Fruit fly (Drosophila melanogaster) whole organism, embryonic: ENCODE results near the gene P5CDh2.
A peak's percentile ranks its signal among the peaks of the same experiment; 100 is the strongest.

Source experiments
- Adf1 ChIP-seq: fragments of 200-800 bp; sonication (Bioruptor generic); IDR thresholded peaks from 2 replicates; pipeline ENCODE4 v1.3.6; 2022; ENCODE audit warnings: missing biosample characterization, missing genetic modification characterization
- B-H1 ChIP-seq: fragments of 200-800 bp; sonication (Bioruptor generic); IDR thresholded peaks from 3 replicates; pipeline ENCODE4 v1.3.6; 2022; ENCODE audit warnings: missing biosample characterization, missing genetic modification characterization
- CG10654 ChIP-seq: fragments of 200-800 bp; sonication (Bioruptor generic); optimal IDR thresholded peaks from 2 replicates; lab custom pipeline; 2016; ENCODE audit warnings: missing biosample characterization, missing genetic modification characterization
- CG10979 ChIP-seq: fragments of 200-800 bp; sonication (Bioruptor generic); optimal IDR thresholded peaks from 2 replicates; lab custom pipeline; 2018; ENCODE audit warnings: missing biosample characterization, mild to moderate bottlenecking, missing genetic modification characterization, moderate library complexity
- CG11456 ChIP-seq: fragments of 200-800 bp; sonication (Bioruptor generic); IDR thresholded peaks from 3 replicates; pipeline ENCODE4 v1.3.6; 2022; ENCODE audit warnings: missing biosample characterization, missing genetic modification characterization
- CG11695 ChIP-seq: fragments of 200-800 bp; sonication (Bioruptor generic); IDR thresholded peaks from 3 replicates; pipeline ENCODE4 v1.3.6; 2022; ENCODE audit warnings: missing biosample characterization, missing genetic modification characterization
- CG14050 ChIP-seq: fragments of 200-800 bp; sonication (Bioruptor generic); IDR thresholded peaks from 3 replicates; pipeline ENCODE4 v1.3.6; 2022; ENCODE audit warnings: missing biosample characterization, missing genetic modification characterization
- CG14441 ChIP-seq: fragments of 200-800 bp; sonication (Bioruptor generic); IDR thresholded peaks from 2 replicates; pipeline ENCODE4 v1.3.6; 2022; ENCODE audit warnings: missing biosample characterization, missing genetic modification characterization
- CG15479 ChIP-seq: fragments of 200-800 bp; sonication (Bioruptor generic); optimal IDR thresholded peaks from 3 replicates; lab custom pipeline; 2019; ENCODE audit warnings: missing biosample characterization, mild to moderate bottlenecking, missing genetic modification characterization, moderate library complexity
- CG18262 ChIP-seq: fragments of 200-800 bp; optimal IDR thresholded peaks from 3 replicates; lab custom pipeline; 2019; ENCODE audit warnings: missing biosample characterization, mild to moderate bottlenecking, missing genetic modification characterization, moderate library complexity
- CG18599 ChIP-seq: fragments of 200-800 bp; sonication (Bioruptor generic); optimal IDR thresholded peaks from 3 replicates; lab custom pipeline; 2017; ENCODE audit warnings: missing biosample characterization, missing genetic modification characterization, mild to moderate bottlenecking, moderate library complexity, missing genetic modification reagents
- CG2199 ChIP-seq: fragments of 200-800 bp; sonication (Bioruptor generic); IDR thresholded peaks from 3 replicates; pipeline ENCODE4 v1.3.6; 2022; ENCODE audit warnings: missing biosample characterization, missing genetic modification characterization
- CG2678 ChIP-seq: fragments of 200-800 bp; sonication (Bioruptor generic); optimal IDR thresholded peaks from 3 replicates; lab custom pipeline; 2019; ENCODE audit warnings: missing biosample characterization, mild to moderate bottlenecking, missing genetic modification characterization, moderate library complexity
- CG2712 ChIP-seq: fragments of 200-800 bp; optimal IDR thresholded peaks from 3 replicates; lab custom pipeline; 2019; ENCODE audit warnings: missing biosample characterization, mild to moderate bottlenecking, missing genetic modification characterization, moderate library complexity
- CG31365 ChIP-seq: fragments of 200-800 bp; sonication (Bioruptor generic); optimal IDR thresholded peaks from 2 replicates; lab custom pipeline; 2018; ENCODE audit warnings: missing biosample characterization, mild to moderate bottlenecking, missing genetic modification characterization
- CG43689 ChIP-seq: fragments of 200-800 bp; sonication (Bioruptor generic); IDR thresholded peaks from 2 replicates; pipeline ENCODE4 v1.3.6; 2022; ENCODE audit warnings: missing biosample characterization, missing genetic modification characterization
- CG4424 ChIP-seq: fragments of 200-800 bp; sonication (Bioruptor generic); optimal IDR thresholded peaks from 3 replicates; lab custom pipeline; 2016; ENCODE audit warnings: missing biosample characterization, missing genetic modification characterization
- CG4820 ChIP-seq: fragments of 200-800 bp; sonication (Bioruptor generic); optimal IDR thresholded peaks from 3 replicates; lab custom pipeline; 2016; ENCODE audit warnings: missing biosample characterization, missing genetic modification characterization
- CG5180 ChIP-seq: fragments of 200-800 bp; sonication (Bioruptor generic); optimal IDR thresholded peaks from 3 replicates; lab custom pipeline; 2017; ENCODE audit warnings: missing biosample characterization, missing genetic modification characterization, mild to moderate bottlenecking, moderate library complexity, missing genetic modification reagents
- CG6175 ChIP-seq: fragments of 200-800 bp; sonication (Bioruptor generic); IDR thresholded peaks from 3 replicates; pipeline ENCODE4 v1.3.6; 2022; ENCODE audit warnings: missing biosample characterization, missing genetic modification characterization
- CG6689 ChIP-seq: fragments of 200-800 bp; sonication (Bioruptor generic); IDR thresholded peaks from 2 replicates; pipeline ENCODE4 v1.3.6; 2022; ENCODE audit warnings: missing biosample characterization, missing genetic modification characterization
- CG6854 ChIP-seq: fragments of 200-800 bp; sonication (Bioruptor generic); optimal IDR thresholded peaks from 3 replicates; lab custom pipeline; 2017; ENCODE audit warnings: missing biosample characterization, mild to moderate bottlenecking, missing genetic modification characterization
- D ChIP-seq, 2 experiments: fragments of 200-800 bp in 1 of 2; fragments of >200 bp in 1 of 2; sonication (Bioruptor generic) in 1 of 2; optimal IDR thresholded peaks; 2 replicates in 1 of 2; 3 replicates in 1 of 2; lab custom pipeline; 2017; ENCODE audit warnings: mild to moderate bottlenecking in 1 of 2, missing biosample characterization in 1 of 2, missing genetic modification characterization in 1 of 2, missing genetic modification reagents in 1 of 2
- D19A ChIP-seq: fragments of 200-800 bp; optimal IDR thresholded peaks from 3 replicates; lab custom pipeline; 2019; ENCODE audit warnings: missing biosample characterization, mild to moderate bottlenecking, missing genetic modification characterization, moderate library complexity
- HHEX ChIP-seq: fragments of 200-800 bp; sonication (Bioruptor generic); optimal IDR thresholded peaks from 3 replicates; lab custom pipeline; 2017; ENCODE audit warnings: missing biosample characterization, mild to moderate bottlenecking, missing genetic modification characterization, missing genetic modification reagents
- Hr78 ChIP-seq, 2 experiments: fragments of 200-800 bp in 1 of 2; fragments of >200 bp in 1 of 2; sonication (Bioruptor generic) in 1 of 2; optimal IDR thresholded peaks; 2 replicates each; lab custom pipeline; 2017 to 2019; ENCODE audit warnings: missing biosample characterization in 2 of 2, missing genetic modification characterization in 2 of 2, mild to moderate bottlenecking in 1 of 2, moderate library complexity in 1 of 2
- Jarid2 ChIP-seq: fragments of 200-800 bp; sonication (Bioruptor generic); optimal IDR thresholded peaks from 3 replicates; lab custom pipeline; 2017; ENCODE audit warnings: mild to moderate bottlenecking, missing biosample characterization, missing genetic modification reagents, missing genetic modification characterization
- PHDP ChIP-seq: fragments of 200-800 bp; sonication (Bioruptor generic); optimal IDR thresholded peaks from 3 replicates; lab custom pipeline; 2018; ENCODE audit warnings: missing biosample characterization, mild to moderate bottlenecking, missing genetic modification characterization, moderate library complexity
- Poxn ChIP-seq: fragments of 200-800 bp; sonication (Bioruptor generic); IDR thresholded peaks from 2 replicates; pipeline ENCODE4 v1.3.6; 2022; ENCODE audit warnings: missing biosample characterization, missing genetic modification characterization
- Vsx1 ChIP-seq: fragments of 200-800 bp; sonication (Bioruptor generic); optimal IDR thresholded peaks from 2 replicates; lab custom pipeline; 2017; ENCODE audit warnings: missing biosample characterization, mild to moderate bottlenecking, missing genetic modification characterization, missing genetic modification reagents
- abd-A ChIP-seq: fragments of 200-800 bp; sonication (Bioruptor generic); optimal IDR thresholded peaks from 3 replicates; lab custom pipeline; 2019; ENCODE audit warnings: missing biosample characterization, mild to moderate bottlenecking, missing genetic modification characterization, moderate library complexity
- ash1 ChIP-seq: fragments of 200-800 bp; sonication (Bioruptor generic); optimal IDR thresholded peaks from 2 replicates; lab custom pipeline; 2018; ENCODE audit warnings: missing biosample characterization, mild to moderate bottlenecking, missing genetic modification characterization
- ato ChIP-seq: fragments of 200-800 bp; sonication (Bioruptor generic); IDR thresholded peaks from 2 replicates; pipeline ENCODE4 v1.3.6; 2022; ENCODE audit warnings: missing biosample characterization, missing genetic modification characterization; ENCODE audit not compliant: partially characterized antibody
- dmrt99B ChIP-seq: fragments of 200-800 bp; sonication (Bioruptor generic); optimal IDR thresholded peaks from 2 replicates; lab custom pipeline; 2018; ENCODE audit warnings: missing biosample characterization, mild to moderate bottlenecking, missing genetic modification characterization, moderate library complexity
- dysf ChIP-seq: fragments of 200-800 bp; sonication (Bioruptor generic); IDR thresholded peaks from 3 replicates; pipeline ENCODE4 v1.3.6; 2022; ENCODE audit warnings: missing biosample characterization, missing genetic modification characterization
- fd96Cb ChIP-seq: fragments of 200-800 bp; sonication (Bioruptor generic); optimal IDR thresholded peaks from 2 replicates; lab custom pipeline; 2018; ENCODE audit warnings: missing biosample characterization, mild to moderate bottlenecking, missing genetic modification characterization, moderate library complexity
- grn ChIP-seq: fragments of 200-800 bp; sonication (Bioruptor generic); optimal IDR thresholded peaks from 3 replicates; lab custom pipeline; 2017; ENCODE audit warnings: missing biosample characterization, missing genetic modification characterization
- ind ChIP-seq: fragments of 200-800 bp; sonication (Bioruptor generic); optimal IDR thresholded peaks from 3 replicates; lab custom pipeline; 2016; ENCODE audit warnings: missing biosample characterization, missing genetic modification characterization
- kay ChIP-seq: fragments of 200-800 bp; sonication (Bioruptor generic); optimal IDR thresholded peaks from 2 replicates; lab custom pipeline; 2016; ENCODE audit warnings: missing biosample characterization, missing genetic modification characterization
- mld ChIP-seq: fragments of 200-800 bp; sonication (Bioruptor generic); IDR thresholded peaks from 3 replicates; pipeline ENCODE4 v1.3.6; 2022; ENCODE audit warnings: missing biosample characterization, missing genetic modification characterization; ENCODE audit not compliant: partially characterized antibody
- pb ChIP-seq: fragments of 200-800 bp; sonication (Bioruptor generic); optimal IDR thresholded peaks from 3 replicates; lab custom pipeline; 2016; ENCODE audit warnings: missing biosample characterization, missing genetic modification characterization
- tap ChIP-seq: fragments of 200-800 bp; optimal IDR thresholded peaks from 3 replicates; lab custom pipeline; 2019; ENCODE audit warnings: missing biosample characterization, mild to moderate bottlenecking, missing genetic modification characterization, moderate library complexity
- tgo ChIP-seq: fragments of 200-800 bp; sonication (Bioruptor generic); IDR thresholded peaks from 3 replicates; pipeline ENCODE4 v1.3.6; 2022; ENCODE audit warnings: missing biosample characterization, missing genetic modification characterization
- unpg ChIP-seq: fragments of 200-800 bp; sonication (Bioruptor generic); optimal IDR thresholded peaks from 3 replicates; lab custom pipeline; 2018; ENCODE audit warnings: missing biosample characterization, mild to moderate bottlenecking, missing genetic modification characterization, moderate library complexity
- vvl ChIP-seq: fragments of 200-800 bp; sonication (Bioruptor generic); IDR thresholded peaks from 2 replicates; pipeline ENCODE4 v1.3.6; 2022; ENCODE audit warnings: missing biosample characterization, missing genetic modification characterization

Gene P5CDh2

dm6 chr3R:21836614-21837013, 41.1 kb upstream of the P5CDh2 start (continued):
- TF ChIP-seq Vsx1 (GFP tag; lab: Kevin White, UChicago) (no peak), grn (GFP tag; lab: Kevin White, UChicago) (peak; percentile 36), CG2199 (0 out of 3 replicates have a peak, but pooled peaks have one; percentile 37), pb (GFP tag; lab: Kevin White, UChicago) (no peak), vvl (GFP tag; lab: Robert Waterston, UW) (peak; percentile 39; the same call in 1 of the 2 replicates), CG15479 (GFP tag; lab: Kevin White, UChicago) (peak; percentile 36), Hr78 (GFP tag; optimal IDR thresholded peaks at IDR 0.05; lab: Kevin White, UChicago) (peak in 1 of 2 experiments; percentile 59)

- TF ChIP-seq fd96Cb (tag; lab: Kevin White, UChicago) (peak; percentile 67), D19A (peak; percentile 33), ind (GFP tag; lab: Kevin White, UChicago) (peak; percentile 50), PHDP (tag; lab: Kevin White, UChicago) (no peak), CG6175 (GFP tag; lab: Robert Waterston, UW) (peak; percentile 88), mld (GFP tag; lab: Robert Waterston, UW) (no peak), CG14050 (peak; percentile 62; the same call in 2 of the 3 replicates), Jarid2 (GFP tag; lab: Kevin White, UChicago) (peak; percentile 27), ato (GFP tag; lab: Robert Waterston, UW) (no peak), CG5180 (peak; percentile 7), CG4820 (GFP tag; lab: Kevin White, UChicago) (peak; percentile 24), CG11695 (GFP tag; lab: Robert Waterston, UW) (peak; percentile 77), dysf (GFP tag; lab: Robert Waterston, UW) (peak; percentile 5; the same call in 1 of the 3 replicates), CG10979 (tag; lab: Kevin White, UChicago) (peak; percentile 48), abd-A (tag; lab: Kevin White, UChicago) (no peak), ash1 (GFP tag; lab: Kevin White, UChicago) (no peak), CG11456 (GFP tag; lab: Robert Waterston, UW) (no peak), CG43689 (0 out of 2 replicates have a peak, but pooled peaks have one; percentile 40), CG6854 (GFP tag; lab: Kevin White, UChicago) (peak; percentile 8), CG2712 (tag; lab: Kevin White, UChicago) (peak; percentile 34), Poxn (0 out of 2 replicates have a peak, but pooled peaks have one; percentile 5), CG10654 (GFP tag; lab: Kevin White, UChicago) (no peak), B-H1 (GFP tag; lab: Robert Waterston, UW) (0 out of 3 replicates have a peak, but pooled peaks have one; percentile 28), tap (tag; lab: Kevin White, UChicago) (peak; percentile 73), CG4424 (peak; percentile 28), CG6689 (GFP tag; lab: Robert Waterston, UW) (peak; percentile 61), unpg (GFP tag; lab: Kevin White, UChicago) (peak; percentile 45), CG18599 (GFP tag; lab: Kevin White, UChicago) (peak; percentile 57), Adf1 (GFP tag; lab: Robert Waterston, UW) (peak; percentile 56), CG18262 (tag; lab: Kevin White, UChicago) (peak; percentile 9), tgo (GFP tag; lab: Robert Waterston, UW) (peak; percentile 13; the same call in 1 of the 3 replicates), CG14441 (GFP tag; lab: Robert Waterston, UW) (peak; percentile 67), HHEX (GFP tag; lab: Kevin White, UChicago) (peak; percentile 33), CG2678 (tag; lab: Kevin White, UChicago) (peak; percentile 74), CG31365 (tag; lab: Kevin White, UChicago) (no peak), D (optimal IDR thresholded peaks at IDR 0.05; lab: Kevin White, UChicago) (no peak), D (GFP tag; optimal IDR thresholded peaks at IDR 0.05; lab: Kevin White, UChicago) (peak; percentile 12), dmrt99B (peak; percentile 86), kay (GFP tag; lab: Kevin White, UChicago) (no peak)
These were observed 40.4 kb upstream of the P5CDh2 start for dm6 chr3R:21837069-21837977.
